Worm (Caenorhabditis elegans): ENCODE measurements around the gene R04A9.7.

DNA sequence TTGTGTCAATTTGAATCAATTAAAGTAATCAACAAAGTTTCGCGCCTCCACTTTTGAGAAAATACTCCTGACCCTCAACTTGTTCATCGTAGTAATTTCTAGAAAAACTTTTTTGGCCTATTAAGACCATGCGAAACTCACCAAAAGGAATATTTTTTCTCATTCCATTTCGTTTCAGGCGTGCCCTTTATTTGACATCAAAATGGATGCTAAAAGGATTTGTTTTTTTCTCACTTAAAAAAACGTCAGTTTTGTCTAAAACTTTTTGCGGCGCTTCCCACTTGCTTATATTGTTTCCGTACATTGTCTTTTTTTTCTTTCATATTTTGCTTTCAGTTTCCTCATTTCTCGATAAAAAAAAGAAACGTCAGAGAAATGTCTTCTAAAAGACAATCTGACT, 34.2 kb downstream of the R04A9.7 start, which contains the start of gene C04E7.5:
- no peak for TF ChIP-seq madf-6 (GFP tag; IDR thresholded peaks at IDR 0.05)
- TF ChIP-seq let-607 (tag; optimal IDR thresholded peaks at IDR 0.05): no peak
- TF ChIP-seq tlf-1 (GFP tag; optimal IDR thresholded peaks at IDR 0.05): no peak
- no peak for TF ChIP-seq ama-1 (optimal IDR thresholded peaks at IDR 0.05)
- no peak for TF ChIP-seq ama-1 (GFP tag; optimal IDR thresholded peaks at IDR 0.05)
